Fruit fly (Drosophila melanogaster) S2 (cell line): Measurements from ENCODE around the gene ScsbetaG.

Experiments used
- CG8478 ChIP-seq: fragments of >200 bp; optimal IDR thresholded peaks from 2 replicates; lab custom pipeline; 2018
- CTCF ChIP-seq, 2 experiments: fragments of >200 bp; optimal IDR thresholded peaks; 2 replicates each; lab custom pipeline; 2018

DNA sequence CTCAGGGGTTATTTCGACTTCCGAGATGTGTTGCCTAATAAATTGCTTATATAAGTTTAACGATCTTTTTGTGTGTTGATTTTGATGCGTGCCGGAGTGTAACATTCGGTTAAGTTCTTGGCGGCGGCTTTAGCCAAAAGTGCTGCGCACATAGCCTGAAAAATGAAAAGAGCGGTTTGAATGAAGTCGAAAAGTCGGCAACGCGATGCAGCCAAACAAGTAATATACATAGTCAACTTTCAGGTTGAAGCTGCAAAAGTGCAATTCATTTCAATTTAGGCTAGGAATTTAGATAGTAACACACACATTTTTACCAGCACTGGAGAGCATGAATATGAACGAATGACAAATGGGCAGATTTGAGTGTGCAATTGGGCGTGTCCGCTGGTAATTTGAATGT lies 29.2 kb downstream of the ScsbetaG start:
- TF ChIP-seq CG8478 (lab: Kevin White, UChicago): no peak
- no peak for TF ChIP-seq CTCF (optimal IDR thresholded peaks at IDR 0.05; lab: Kevin White, UChicago)
